Fruit fly (Drosophila melanogaster): ENCODE measurements around the gene fax.

The fax gene

dm6 chr3L:16410234-16411119, 1.2 kb downstream of the fax start (continued):
- TF ChIP-seq CG16779 (GFP tag; IDR thresholded peaks at IDR 0.05), result 0 out of 2 replicates have a peak, but pooled peaks have one; percentile 69
- TF ChIP-seq Deaf1 (tag; optimal IDR thresholded peaks at IDR 0.05), result peak; percentile 36
- TF ChIP-seq CG32767 (GFP tag; IDR thresholded peaks at IDR 0.05), result peak; percentile 93
- no peak for TF ChIP-seq Ptx1 (GFP tag; IDR thresholded peaks at IDR 0.05)
- no peak for TF ChIP-seq CG3163 (GFP tag; optimal IDR thresholded peaks at IDR 0.05)
- peak; percentile 21 for TF ChIP-seq yki (optimal IDR thresholded peaks at IDR 0.05)
- no peak for TF ChIP-seq maf-S (GFP tag; optimal IDR thresholded peaks at IDR 0.05)
- peak; percentile 87 for TF ChIP-seq cg (GFP tag; optimal IDR thresholded peaks at IDR 0.05)
- peak; percentile 54 for TF ChIP-seq phol (tag; optimal IDR thresholded peaks at IDR 0.05)
- peak; percentile 76 for TF ChIP-seq zf30C (GFP tag; optimal IDR thresholded peaks at IDR 0.05)
- TF ChIP-seq ranshi (GFP tag; IDR thresholded peaks at IDR 0.05), result no peak
- no peak for TF ChIP-seq CG14667 (GFP tag; IDR thresholded peaks at IDR 0.05)
- no peak for TF ChIP-seq p53 (GFP tag; optimal IDR thresholded peaks at IDR 0.05)
- TF ChIP-seq chinmo (GFP tag; IDR thresholded peaks at IDR 0.05; ENCODE audit: partially characterized antibody), result peak; percentile 57; the same call in 1 of the 4 replicates
- TF ChIP-seq cad (GFP tag; optimal IDR thresholded peaks at IDR 0.05), result peak; percentile 63
- peak; percentile 71 for TF ChIP-seq lbe (GFP tag; optimal IDR thresholded peaks at IDR 0.05)
- TF ChIP-seq al (GFP tag; IDR thresholded peaks at IDR 0.05), result no peak
- 0 out of 2 replicates have a peak, but pooled peaks have one; percentile 14 for TF ChIP-seq bbx (GFP tag; IDR thresholded peaks at IDR 0.05; ENCODE audit: partially characterized antibody)
- no peak for TF ChIP-seq Hsf (GFP tag; optimal IDR thresholded peaks at IDR 0.05)
- peak; percentile 89 for TF ChIP-seq Kr (GFP tag; optimal IDR thresholded peaks at IDR 0.05)
- no peak for TF ChIP-seq ap (GFP tag; IDR thresholded peaks at IDR 0.05)
- no peak for TF ChIP-seq CTCF (GFP tag; optimal IDR thresholded peaks at IDR 0.05)
- TF ChIP-seq CG30431 (GFP tag; optimal IDR thresholded peaks at IDR 0.05), result no peak
- TF ChIP-seq Med (GFP tag), result peak; percentile 78
- no peak for TF ChIP-seq her (GFP tag; optimal IDR thresholded peaks at IDR 0.05)
- peak; percentile 21 for TF ChIP-seq HLH54F (GFP tag; optimal IDR thresholded peaks at IDR 0.05)
- TF ChIP-seq CG34422 (GFP tag; IDR thresholded peaks at IDR 0.05), result peak; percentile 29; the same call in 1 of the 3 replicates
- no peak for TF ChIP-seq wek (GFP tag; optimal IDR thresholded peaks at IDR 0.05)
- peak; percentile 42 for TF ChIP-seq CG1832 (GFP tag; optimal IDR thresholded peaks at IDR 0.05)
- TF ChIP-seq klu (GFP tag; IDR thresholded peaks at IDR 0.05), result no peak
- TF ChIP-seq Max (GFP tag; optimal IDR thresholded peaks at IDR 0.05), result no peak
- TF ChIP-seq Abd-B (GFP tag; optimal IDR thresholded peaks at IDR 0.05), result no peak
- no peak for TF ChIP-seq CG42726 (GFP tag; IDR thresholded peaks at IDR 0.05; ENCODE audit: partially characterized antibody)
- TF ChIP-seq odd (GFP tag; optimal IDR thresholded peaks at IDR 0.05), result no peak
- no peak for TF ChIP-seq bigmax (GFP tag; optimal IDR thresholded peaks at IDR 0.05)
- peak in 1 of 2 experiments; percentile 75 for TF ChIP-seq bsh (GFP tag; optimal IDR thresholded peaks at IDR 0.05)
- no peak for TF ChIP-seq vnd (GFP tag; IDR thresholded peaks at IDR 0.05; ENCODE audit: partially characterized antibody)
- TF ChIP-seq Sry-δ (GFP tag; optimal IDR thresholded peaks at IDR 0.05), result no peak
- TF ChIP-seq gcm (GFP tag; optimal IDR thresholded peaks at IDR 0.05), result no peak
- TF ChIP-seq row (GFP tag; IDR thresholded peaks at IDR 0.05), result peak; percentile 16; the same call in 1 of the 3 replicates
- no peak for TF ChIP-seq Dp (GFP tag; optimal IDR thresholded peaks at IDR 0.05)
- no peak for TF ChIP-seq CG18599 (GFP tag; optimal IDR thresholded peaks at IDR 0.05)
- TF ChIP-seq Trl (optimal IDR thresholded peaks at IDR 0.05), result peak; percentile 73 to 89
- TF ChIP-seq Trl (GFP tag; optimal IDR thresholded peaks at IDR 0.05), result no peak
- TF ChIP-seq nom (GFP tag; optimal IDR thresholded peaks at IDR 0.05), result peak; percentile 88
- TF ChIP-seq corto (GFP tag; optimal IDR thresholded peaks at IDR 0.05), result peak; percentile 65
- TF ChIP-seq az2 (GFP tag; optimal IDR thresholded peaks at IDR 0.05), result no peak
- TF ChIP-seq Drgx (GFP tag; IDR thresholded peaks at IDR 0.05), result peak; percentile 82
- peak; percentile 53 for TF ChIP-seq kni (GFP tag; optimal IDR thresholded peaks at IDR 0.05)
- TF ChIP-seq ci (GFP tag; IDR thresholded peaks at IDR 0.05), result 0 out of 3 replicates have a peak, but pooled peaks have one; percentile 5

Measured in whole organism, embryonic.